Worm (Caenorhabditis elegans) whole organism, early embryonic: Measurements from ENCODE around the gene srw-137.
"Not testable (repeated sequence)": the region's sequence is repeated elsewhere in the genome, so short reads cannot be mapped to it uniquely, and the experiment has no call there.

Experiments
- ets-7 ChIP-seq: sonication (generic microtip); optimal IDR thresholded peaks from 2 replicates; lab custom pipeline; 2016; ENCODE audit warnings: missing genotype, missing genetic modification characterization, missing compliant biosample characterization
- hmbx-1 ChIP-seq: sonication (generic microtip); optimal IDR thresholded peaks from 2 replicates; lab custom pipeline; 2016; ENCODE audit warnings: mild to moderate bottlenecking, missing genetic modification characterization, missing compliant biosample characterization
- sea-1 ChIP-seq: fragments of 200-800 bp; sonication (Bioruptor generic); conservative IDR thresholded peaks from 2 replicates; pipeline ENCODE4 v1.3.6; 2022; ENCODE audit warnings: missing genetic modification characterization, missing compliant biosample characterization

DNA sequence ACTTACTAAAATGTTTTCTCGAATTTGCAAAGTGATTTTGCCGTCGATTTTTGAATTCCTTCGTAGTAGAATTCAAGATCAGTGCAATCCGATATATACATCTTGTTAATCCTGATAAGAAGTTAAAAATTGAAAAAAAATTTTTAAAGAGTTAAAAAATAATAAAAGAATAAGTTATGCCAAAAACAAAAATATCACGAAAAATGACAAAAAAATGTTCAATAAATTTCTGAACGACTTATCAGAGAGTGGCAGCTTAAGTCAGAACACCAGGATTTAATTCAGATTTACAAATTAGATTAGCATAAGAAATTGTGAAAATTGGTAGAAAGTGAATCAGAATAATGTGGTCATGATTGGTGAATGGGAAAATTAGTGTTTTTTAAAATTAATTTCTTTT lies 8.3 kb upstream of the srw-137 start, which contains the start of gene srw-122:
- TF ChIP-seq ets-7 (tag; lab: Kevin White, UChicago); hmbx-1 (tag; lab: Kevin White, UChicago); sea-1: not testable (repeated sequence)
